Worm (Caenorhabditis elegans) whole organism, L2 larva: ENCODE results near the gene nhr-25.
A peak's percentile ranks its signal among the peaks of the same experiment; 100 is the strongest.

ENCODE experiments used
- C34F6.9 ChIP-seq: fragments of 150-350 bp; optimal IDR thresholded peaks from 2 replicates; lab custom pipeline; 2014; ENCODE audit warnings: missing biosample characterization, missing genetic modification characterization
- F13H6.1 ChIP-seq: sonication (generic microtip); optimal IDR thresholded peaks from 2 replicates; lab custom pipeline; 2016; ENCODE audit warnings: missing genetic modification characterization, missing compliant biosample characterization
- R02D3.7 ChIP-seq: fragments of 150-350 bp; optimal IDR thresholded peaks from 2 replicates; lab custom pipeline; 2014; ENCODE audit warnings: missing biosample characterization, missing genetic modification characterization
- Y55F3AM.14 ChIP-seq: fragments of 200-800 bp; sonication (Bioruptor generic); optimal IDR thresholded peaks from 2 replicates; lab custom pipeline; 2018; ENCODE audit warnings: mild to moderate bottlenecking, missing genetic modification characterization, missing compliant biosample characterization
- ZK546.5 ChIP-seq: sonication (generic microtip); optimal IDR thresholded peaks from 2 replicates; lab custom pipeline; 2017; ENCODE audit warnings: missing biosample characterization, missing genetic modification characterization
- alr-1 ChIP-seq: fragments of 150-350 bp; optimal IDR thresholded peaks from 2 replicates; lab custom pipeline; 2014; ENCODE audit warnings: missing biosample characterization, missing genetic modification characterization
- aly-2 ChIP-seq: fragments of 150-350 bp; optimal IDR thresholded peaks from 2 replicates; lab custom pipeline; 2014; ENCODE audit warnings: missing biosample characterization, missing genetic modification characterization
- ama-1 ChIP-seq: fragments of 150-350 bp; optimal IDR thresholded peaks from 2 replicates; lab custom pipeline; 2018; ENCODE audit warnings: inconsistent platforms
- blmp-1 ChIP-seq: sonication (generic microtip); optimal IDR thresholded peaks from 2 replicates; lab custom pipeline; 2017; ENCODE audit warnings: missing genetic modification characterization, mild to moderate bottlenecking, missing compliant biosample characterization, antibody characterized with exemption, moderate library complexity; ENCODE audit not compliant: insufficient read depth
- ceh-16 ChIP-seq: fragments of 150-350 bp; optimal IDR thresholded peaks from 2 replicates; lab custom pipeline; 2014; ENCODE audit warnings: missing biosample characterization, missing genetic modification characterization
- ceh-82 ChIP-seq: fragments of 150-350 bp; optimal IDR thresholded peaks from 2 replicates; lab custom pipeline; 2014; ENCODE audit warnings: missing biosample characterization, missing genetic modification characterization
- crh-2 ChIP-seq: sonication (generic microtip); optimal IDR thresholded peaks from 2 replicates; lab custom pipeline; 2017; ENCODE audit warnings: missing biosample characterization, missing genetic modification characterization
- dmd-4 ChIP-seq: sonication (generic microtip); optimal IDR thresholded peaks from 2 replicates; lab custom pipeline; 2017; ENCODE audit warnings: missing biosample characterization, missing genetic modification characterization
- egl-27 ChIP-seq: sonication (generic microtip); optimal IDR thresholded peaks from 3 replicates; lab custom pipeline; 2017; ENCODE audit warnings: missing biosample characterization, missing genetic modification reagents, missing genetic modification characterization
- elt-1 ChIP-seq: fragments of 150-350 bp; optimal IDR thresholded peaks from 2 replicates; lab custom pipeline; 2014; ENCODE audit warnings: missing biosample characterization, missing genetic modification characterization
- elt-3 ChIP-seq: sonication (generic microtip); optimal IDR thresholded peaks from 2 replicates; lab custom pipeline; 2017; ENCODE audit warnings: missing biosample characterization, missing genetic modification characterization
- fos-1 ChIP-seq: fragments of 150-350 bp; optimal IDR thresholded peaks from 2 replicates; lab custom pipeline; 2014; ENCODE audit warnings: missing biosample characterization, missing genetic modification characterization
- gmeb-1 ChIP-seq: fragments of 150-350 bp; optimal IDR thresholded peaks from 2 replicates; lab custom pipeline; 2014; ENCODE audit warnings: missing biosample characterization, missing genetic modification characterization
- lin-11 ChIP-seq: fragments of 150-350 bp; sonication (generic microtip); optimal IDR thresholded peaks from 2 replicates; lab custom pipeline; 2014; ENCODE audit warnings: missing biosample characterization, missing genetic modification characterization, inconsistent platforms, mixed read lengths
- lin-13 ChIP-seq: fragments of 150-350 bp; optimal IDR thresholded peaks from 2 replicates; lab custom pipeline; 2014; ENCODE audit warnings: missing biosample characterization, missing genetic modification reagents, missing genetic modification characterization
- lin-39 ChIP-seq: fragments of 150-350 bp; optimal IDR thresholded peaks from 2 replicates; lab custom pipeline; 2014; ENCODE audit warnings: missing biosample characterization, missing genetic modification reagents, missing genetic modification characterization
- lsy-2 ChIP-seq, 2 experiments: fragments of 150-350 bp in 1 of 2; sonication (generic microtip) in 1 of 2; optimal IDR thresholded peaks; 2 replicates each; lab custom pipeline; 2014 to 2017; ENCODE audit warnings: missing biosample characterization in 2 of 2, missing genetic modification characterization in 2 of 2
- mab-5 ChIP-seq: fragments of 150-350 bp; optimal IDR thresholded peaks from 2 replicates; lab custom pipeline; 2014; ENCODE audit warnings: missing biosample characterization, missing genetic modification characterization
- mbf-1 ChIP-seq: sonication (generic microtip); optimal IDR thresholded peaks from 2 replicates; lab custom pipeline; 2017; ENCODE audit warnings: missing biosample characterization, missing genetic modification characterization
- mdl-1 ChIP-seq, 2 experiments: fragments of 150-350 bp in 1 of 2; sonication (generic microtip) in 1 of 2; optimal IDR thresholded peaks; 2 replicates each; lab custom pipeline; 2017; ENCODE audit warnings: missing biosample characterization in 2 of 2, missing genetic modification characterization in 2 of 2
- nhr-10 ChIP-seq: sonication (generic microtip); optimal IDR thresholded peaks from 2 replicates; lab custom pipeline; 2017; ENCODE audit warnings: missing biosample characterization, missing genetic modification characterization
- nhr-11 ChIP-seq: fragments of 150-350 bp; optimal IDR thresholded peaks from 2 replicates; lab custom pipeline; 2014; ENCODE audit warnings: missing biosample characterization, missing genetic modification characterization
- nhr-12 ChIP-seq: fragments of 150-350 bp; optimal IDR thresholded peaks from 2 replicates; lab custom pipeline; 2014; ENCODE audit warnings: missing biosample characterization, missing genetic modification characterization
- nhr-129 ChIP-seq: fragments of 150-350 bp; optimal IDR thresholded peaks from 2 replicates; lab custom pipeline; 2014; ENCODE audit warnings: missing biosample characterization, missing genetic modification characterization
- nhr-21 ChIP-seq: fragments of 150-350 bp; optimal IDR thresholded peaks from 2 replicates; lab custom pipeline; 2014; ENCODE audit warnings: missing biosample characterization, missing genetic modification characterization
- nhr-23 ChIP-seq: fragments of 150-350 bp; optimal IDR thresholded peaks from 2 replicates; lab custom pipeline; 2014; ENCODE audit warnings: missing biosample characterization, missing genetic modification reagents, missing genetic modification characterization
- nhr-237 ChIP-seq: fragments of 150-350 bp; optimal IDR thresholded peaks from 2 replicates; lab custom pipeline; 2014; ENCODE audit warnings: missing biosample characterization, missing genetic modification characterization
- nhr-25 ChIP-seq: fragments of 150-350 bp; sonication (generic microtip); optimal IDR thresholded peaks from 3 replicates; lab custom pipeline; 2014; ENCODE audit warnings: missing biosample characterization, missing genetic modification characterization
- nhr-6 ChIP-seq: fragments of 150-350 bp; optimal IDR thresholded peaks from 2 replicates; lab custom pipeline; 2014; ENCODE audit warnings: missing biosample characterization, missing genetic modification characterization
- nhr-77 ChIP-seq: fragments of 150-350 bp; optimal IDR thresholded peaks from 2 replicates; lab custom pipeline; 2014; ENCODE audit warnings: missing biosample characterization, missing genetic modification characterization
- peb-1 ChIP-seq: fragments of 150-350 bp; optimal IDR thresholded peaks from 2 replicates; lab custom pipeline; 2014; ENCODE audit warnings: missing biosample characterization, missing genetic modification characterization
- sem-4 ChIP-seq: fragments of 150-350 bp; optimal IDR thresholded peaks from 2 replicates; lab custom pipeline; 2014; ENCODE audit warnings: missing biosample characterization, missing genetic modification reagents, missing genetic modification characterization
- skn-1 ChIP-seq: sonication (generic microtip); optimal IDR thresholded peaks from 2 replicates; lab custom pipeline; 2017; ENCODE audit warnings: missing biosample characterization, missing genetic modification characterization
- sma-3 ChIP-seq: sonication (generic microtip); optimal IDR thresholded peaks from 2 replicates; lab custom pipeline; 2016; ENCODE audit warnings: missing genetic modification reagents, missing genetic modification characterization, missing compliant biosample characterization
- sma-9 ChIP-seq, 2 experiments: fragments of 150-350 bp in 1 of 2; sonication (generic microtip) in 1 of 2; optimal IDR thresholded peaks; 2 replicates each; lab custom pipeline; 2014 to 2016; ENCODE audit warnings: missing genetic modification characterization in 2 of 2, mild to moderate bottlenecking in 1 of 2, missing biosample characterization in 1 of 2, missing compliant biosample characterization in 1 of 2, missing genetic modification reagents in 1 of 2, moderate library complexity in 1 of 2
- snpc-4 ChIP-seq: fragments of 150-350 bp; optimal IDR thresholded peaks from 2 replicates; lab custom pipeline; 2014; ENCODE audit warnings: missing biosample characterization, missing genetic modification characterization
- unc-39 ChIP-seq: fragments of 150-350 bp; optimal IDR thresholded peaks from 2 replicates; lab custom pipeline; 2014; ENCODE audit warnings: missing biosample characterization, missing genetic modification characterization
- unc-55 ChIP-seq: fragments of 150-350 bp; sonication (generic microtip); optimal IDR thresholded peaks from 3 replicates; lab custom pipeline; 2014; ENCODE audit warnings: missing biosample characterization, missing genetic modification reagents, missing genetic modification characterization
- unc-62 ChIP-seq: fragments of 150-350 bp; optimal IDR thresholded peaks from 2 replicates; lab custom pipeline; 2014; ENCODE audit warnings: missing biosample characterization, missing genetic modification reagents, missing genetic modification characterization
- zag-1 ChIP-seq: fragments of 150-350 bp; optimal IDR thresholded peaks from 2 replicates; lab custom pipeline; 2014; ENCODE audit warnings: missing biosample characterization, missing genetic modification characterization
- ztf-1 ChIP-seq: fragments of 200-800 bp; sonication (Bioruptor generic); conservative IDR thresholded peaks from 2 replicates; pipeline ENCODE4 v1.3.6; 2022; ENCODE audit warnings: missing genetic modification characterization, missing compliant biosample characterization
- ztf-11 ChIP-seq: sonication (generic microtip); optimal IDR thresholded peaks from 2 replicates; lab custom pipeline; 2017; ENCODE audit warnings: missing biosample characterization, missing genetic modification characterization
- ztf-4 ChIP-seq: fragments of 150-350 bp; optimal IDR thresholded peaks from 2 replicates; lab custom pipeline; 2014; ENCODE audit warnings: missing biosample characterization, missing genetic modification characterization

Gene nhr-25

DNA sequence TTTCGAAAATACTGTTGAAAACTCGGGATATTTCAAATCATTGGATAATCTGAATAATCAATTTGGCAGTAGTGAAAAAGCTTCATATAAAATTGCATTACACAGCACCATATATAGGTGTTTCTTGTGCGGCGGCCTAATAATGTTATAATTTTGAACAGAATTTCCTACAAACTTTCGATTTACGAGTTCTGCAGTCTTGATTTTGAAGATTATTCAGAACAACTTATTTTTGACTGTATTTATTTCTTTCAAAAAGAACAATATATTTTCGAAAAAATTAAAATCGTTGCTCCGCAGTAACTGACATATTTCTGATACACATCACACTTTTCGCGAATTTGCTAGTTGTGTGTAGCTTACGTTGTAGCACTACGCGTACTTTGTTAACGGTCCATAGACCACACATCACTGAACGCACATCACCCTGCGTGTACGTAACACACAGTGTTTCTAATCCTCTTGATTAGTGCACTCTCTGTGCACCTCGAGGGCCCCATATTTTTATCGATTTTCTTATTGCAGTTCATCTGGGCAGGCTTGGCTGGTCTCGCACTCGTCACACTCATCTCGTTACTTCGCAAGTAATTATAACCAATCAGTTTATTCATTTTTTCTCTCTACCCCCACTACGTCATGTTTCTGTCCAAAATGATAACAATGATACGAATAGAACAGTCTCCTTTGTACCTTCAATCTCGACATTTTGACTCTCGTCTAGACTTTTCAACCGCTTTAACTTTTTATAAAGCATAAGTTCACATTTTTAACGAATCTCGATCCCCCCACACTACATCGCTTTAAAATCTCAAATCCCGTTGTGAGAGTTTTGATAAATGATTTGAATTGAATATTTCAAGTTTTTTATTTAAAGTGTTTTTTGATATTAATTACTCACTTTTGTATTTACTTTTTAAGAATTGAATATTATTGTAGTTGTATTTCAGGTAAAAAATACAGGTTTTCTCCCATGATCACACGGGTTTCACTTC, 17.5 kb upstream of the nhr-25 start, which contains the start of the genes F11C1.1 and vwa-8:
TSS of gene F11C1.1 (minus strand) at position 51 of the 992 bp plus-strand sequence.
TSS of gene vwa-8 (plus strand) at position 942 of the 992 bp plus-strand sequence.
- TF ChIP-seq fos-1 (no peak), skn-1 (tag; lab: Kevin White, UChicago) (no peak), dmd-4 (tag; lab: Kevin White, UChicago) (no peak), nhr-11 (tag; lab: Kevin White, UChicago) (no peak), nhr-6 (no peak), lsy-2 (tag; optimal IDR thresholded peaks at IDR 0.05; lab: Kevin White, UChicago) (peak in 1 of 2 experiments; percentile 43), alr-1 (no peak), lin-11 (tag; lab: Kevin White, UChicago) (no peak), aly-2 (no peak), nhr-10 (tag; lab: Kevin White, UChicago) (peak; percentile 63), sma-9 (GFP tag; optimal IDR thresholded peaks at IDR 0.05; lab: Kevin White, UChicago) (peak; percentile 80), sma-9 (tag; optimal IDR thresholded peaks at IDR 0.05; lab: Kevin White, UChicago) (no peak), nhr-25 (tag; lab: Kevin White, UChicago) (peak; percentile 69), mbf-1 (no peak), nhr-12 (no peak), unc-62 (GFP tag; lab: Kevin White, UChicago) (no peak), ztf-11 (no peak), lin-39 (tag; lab: Kevin White, UChicago) (no peak), nhr-129 (peak; percentile 80), nhr-77 (no peak), ztf-4 (tag; lab: Kevin White, UChicago) (no peak), blmp-1 (tag; lab: Kevin White, UChicago) (no peak), peb-1 (tag; lab: Kevin White, UChicago) (no peak), crh-2 (tag; lab: Kevin White, UChicago) (peak; percentile 50), zag-1 (tag; lab: Kevin White, UChicago) (no peak), ceh-82 (tag; lab: Kevin White, UChicago) (no peak), Y55F3AM.14 (GFP tag; lab: Kevin White, UChicago) (no peak), elt-1 (tag; lab: Kevin White, UChicago) (no peak), ceh-16 (tag; lab: Kevin White, UChicago) (no peak), lin-13 (GFP tag; lab: Kevin White, UChicago) (peak; percentile 43), sma-3 (GFP tag; lab: Kevin White, UChicago) (peak; percentile 30), snpc-4 (tag; lab: Kevin White, UChicago) (no peak), nhr-21 (tag; lab: Kevin White, UChicago) (peak; percentile 51), ZK546.5 (tag; lab: Kevin White, UChicago) (no peak), ztf-1 (GFP tag; lab: Robert Waterston, UW) (no peak), gmeb-1 (tag; lab: Kevin White, UChicago) (no peak), C34F6.9 (tag; lab: Kevin White, UChicago) (peak; percentile 32), unc-55 (GFP tag; lab: Kevin White, UChicago) (no peak), nhr-23 (tag; lab: Kevin White, UChicago) (no peak), egl-27 (no peak), R02D3.7 (tag; lab: Kevin White, UChicago) (no peak), F13H6.1 (tag; lab: Kevin White, UChicago) (peak; percentile 58), elt-3 (tag; lab: Kevin White, UChicago) (no peak), ama-1 (lab: Kevin White, UChicago) (no peak), sem-4 (tag; lab: Kevin White, UChicago) (no peak), mdl-1 (tag; optimal IDR thresholded peaks at IDR 0.05; lab: Kevin White, UChicago) (no peak), unc-39 (no peak), nhr-237 (tag; lab: Kevin White, UChicago) (no peak), mab-5 (tag; lab: Kevin White, UChicago) (no peak)
